Worm (Caenorhabditis elegans): ENCODE measurements around the gene psr-1.

The psr-1 gene

ce11 chrIV:4665079-4665478 is 12.0 kb downstream of the psr-1 start, which contains the start of gene F29B9.1:
TSS of gene F29B9.1 (plus strand) at chrIV:4665379.
- TF ChIP-seq pha-4 (tag; optimal IDR thresholded peaks at IDR 0.05) (peak; percentile 17), ztf-4 (tag; optimal IDR thresholded peaks at IDR 0.05) (no peak)

ce11 chrIV:4667383-4667782 is 14.3 kb downstream of the psr-1 start:
- no peak for TF ChIP-seq jun-1 (tag; optimal IDR thresholded peaks at IDR 0.05)
- peak; percentile 5 for TF ChIP-seq hmg-11 (tag; optimal IDR thresholded peaks at IDR 0.05)
- TF ChIP-seq elt-1 (tag; optimal IDR thresholded peaks at IDR 0.05) = peak; percentile 40
- TF ChIP-seq nfya-1 (tag; optimal IDR thresholded peaks at IDR 0.05; ENCODE audit: insufficient read depth) = peak; percentile 4
- no peak for TF ChIP-seq lin-15B (tag; optimal IDR thresholded peaks at IDR 0.05)
- peak; percentile 63 for TF ChIP-seq lin-39 (tag; optimal IDR thresholded peaks at IDR 0.05)

- TF ChIP-seq nhr-25 (tag; optimal IDR thresholded peaks at IDR 0.05) = no peak
These were observed 14.8 kb downstream of the psr-1 start for ce11 chrIV:4667835-4668234.

ce11 chrIV:4669242-4669641 is 16.2 kb downstream of the psr-1 start, which contains the start of gene F29B9.12:
TSS of gene F29B9.12 (plus strand) at chrIV:4669542.
- no peak for TF ChIP-seq fos-1 (tag; optimal IDR thresholded peaks at IDR 0.05)
- no peak for TF ChIP-seq eor-1 (tag; optimal IDR thresholded peaks at IDR 0.05)
- no peak for TF ChIP-seq unc-62 (GFP tag; optimal IDR thresholded peaks at IDR 0.05)
- no peak for TF ChIP-seq elt-3 (tag; optimal IDR thresholded peaks at IDR 0.05)
- TF ChIP-seq sea-2 (GFP tag; optimal IDR thresholded peaks at IDR 0.05) = no peak
- no peak for TF ChIP-seq tbx-2 (tag; optimal IDR thresholded peaks at IDR 0.05)
- no peak for TF ChIP-seq snpc-4 (tag; optimal IDR thresholded peaks at IDR 0.05)
- TF ChIP-seq egl-27 (tag; optimal IDR thresholded peaks at IDR 0.05) = no peak
- no peak for TF ChIP-seq lsy-12 (tag; optimal IDR thresholded peaks at IDR 0.05)
- no peak for TF ChIP-seq jun-1 (tag; optimal IDR thresholded peaks at IDR 0.05)
- TF ChIP-seq elt-2 (tag; optimal IDR thresholded peaks at IDR 0.05) = no peak
- no peak for TF ChIP-seq pqm-1 (tag; optimal IDR thresholded peaks at IDR 0.05)
- no peak for TF ChIP-seq ceh-82 (tag; optimal IDR thresholded peaks at IDR 0.05)
- TF ChIP-seq ama-1 (optimal IDR thresholded peaks at IDR 0.05) = no peak
- TF ChIP-seq ceh-9 (tag; optimal IDR thresholded peaks at IDR 0.05) = no peak
- TF ChIP-seq egl-5 (tag; optimal IDR thresholded peaks at IDR 0.05) = no peak
- TF ChIP-seq ZK546.5 (tag; optimal IDR thresholded peaks at IDR 0.05) = no peak
- TF ChIP-seq unc-39 (tag; optimal IDR thresholded peaks at IDR 0.05) = no peak

- no peak for TF ChIP-seq aly-2 (tag; optimal IDR thresholded peaks at IDR 0.05)
- no peak for TF ChIP-seq nhr-67 (tag; optimal IDR thresholded peaks at IDR 0.05)
- no peak for TF ChIP-seq pqm-1 (tag; optimal IDR thresholded peaks at IDR 0.05)
- TF ChIP-seq daf-12 (tag; optimal IDR thresholded peaks at IDR 0.05) = no peak
- no peak for TF ChIP-seq jun-1 (tag; optimal IDR thresholded peaks at IDR 0.05)
- TF ChIP-seq mdl-1 (tag; optimal IDR thresholded peaks at IDR 0.05) = no peak
- no peak for TF ChIP-seq ceh-9 (tag; optimal IDR thresholded peaks at IDR 0.05)
- no peak for TF ChIP-seq elt-1 (tag; optimal IDR thresholded peaks at IDR 0.05)
- TF ChIP-seq fkh-2 (tag; optimal IDR thresholded peaks at IDR 0.05) = no peak
- TF ChIP-seq nhr-43 (tag; optimal IDR thresholded peaks at IDR 0.05; ENCODE audit: poor library complexity, severe bottlenecking) = no peak
- no peak for TF ChIP-seq nhr-77 (tag; optimal IDR thresholded peaks at IDR 0.05)
- TF ChIP-seq ztf-4 (tag; optimal IDR thresholded peaks at IDR 0.05) = no peak
These were observed 20.3 kb downstream of the psr-1 start for ce11 chrIV:4673332-4673731.

ce11 chrIV:4674322-4674721 is 21.3 kb downstream of the psr-1 start:
- TF ChIP-seq lin-39 (tag; optimal IDR thresholded peaks at IDR 0.05) (no peak), pha-4 (tag; optimal IDR thresholded peaks at IDR 0.05) (peak; percentile 26)
